Worm (Caenorhabditis elegans) whole organism, early embryonic: ENCODE data around the gene srw-94.

ENCODE experiments used
- ceh-13 ChIP-seq: fragments of 200-800 bp; sonication (Bioruptor generic); optimal IDR thresholded peaks from 2 replicates; lab custom pipeline; 2018; ENCODE audit warnings: mild to moderate bottlenecking, missing genetic modification characterization, missing compliant biosample characterization
- tbx-11 ChIP-seq: fragments of 200-800 bp; sonication (Bioruptor generic); IDR thresholded peaks from 2 replicates; pipeline ENCODE4 v1.3.6; 2022; ENCODE audit warnings: missing genetic modification characterization, missing compliant biosample characterization
- tbx-37 ChIP-seq: fragments of 200-800 bp; sonication (Bioruptor generic); conservative IDR thresholded peaks from 2 replicates; pipeline ENCODE4 v1.3.6; 2022; ENCODE audit warnings: missing genetic modification reagents, missing genetic modification characterization, missing compliant biosample characterization

DNA sequence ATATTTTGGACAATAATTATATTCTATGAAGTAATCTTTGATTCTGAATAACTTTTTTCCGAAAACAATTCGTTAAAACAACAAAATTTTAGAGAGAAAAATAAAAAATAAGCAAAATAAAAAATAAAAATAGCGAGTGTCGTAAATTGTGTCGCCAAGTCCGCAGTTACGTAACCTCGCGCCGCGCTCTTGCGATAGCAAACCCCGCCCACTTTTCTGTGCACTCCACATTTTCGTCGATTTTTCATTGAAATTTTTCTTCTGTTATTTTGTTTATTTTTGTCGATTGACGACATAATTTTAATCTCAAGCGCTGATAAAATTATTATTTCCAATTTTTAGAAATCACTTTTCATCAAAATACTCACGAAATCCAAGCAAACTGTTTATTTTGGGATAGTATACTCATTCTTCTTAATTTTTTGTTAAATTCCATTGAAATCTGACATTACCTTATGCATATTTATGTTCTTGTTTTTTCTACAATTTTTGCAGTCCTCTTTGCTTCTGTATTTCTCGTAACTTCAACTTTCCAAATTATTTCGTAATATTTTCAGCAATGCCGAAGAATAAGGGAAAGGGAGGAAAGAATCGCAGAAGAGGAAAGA, 3.8 kb upstream of the srw-94 start, which contains the start of gene eif-1.A:
- no peak for TF ChIP-seq tbx-11 (GFP tag; lab: Robert Waterston, UW)
- no peak for TF ChIP-seq ceh-13
- 0 out of 2 replicates have a peak, but pooled peaks have one; percentile 22 for TF ChIP-seq tbx-37 (GFP tag; lab: Robert Waterston, UW)
